Worm (Caenorhabditis elegans) whole organism, L1 larva: ENCODE results near the gene fis-1.

Experiments used
- jun-1 ChIP-seq: fragments of 150-350 bp; optimal IDR thresholded peaks from 2 replicates; lab custom pipeline; 2014; ENCODE audit warnings: missing biosample characterization, missing genetic modification reagents, missing genetic modification characterization
- lir-3 ChIP-seq: sonication (generic microtip); optimal IDR thresholded peaks from 2 replicates; lab custom pipeline; 2016; ENCODE audit warnings: mild to moderate bottlenecking, missing genetic modification characterization, moderate library complexity, missing compliant biosample characterization; ENCODE audit not compliant: poor library complexity
- nhr-28 ChIP-seq: fragments of 150-350 bp; optimal IDR thresholded peaks from 2 replicates; lab custom pipeline; 2014; ENCODE audit warnings: missing biosample characterization, missing genetic modification characterization

DNA sequence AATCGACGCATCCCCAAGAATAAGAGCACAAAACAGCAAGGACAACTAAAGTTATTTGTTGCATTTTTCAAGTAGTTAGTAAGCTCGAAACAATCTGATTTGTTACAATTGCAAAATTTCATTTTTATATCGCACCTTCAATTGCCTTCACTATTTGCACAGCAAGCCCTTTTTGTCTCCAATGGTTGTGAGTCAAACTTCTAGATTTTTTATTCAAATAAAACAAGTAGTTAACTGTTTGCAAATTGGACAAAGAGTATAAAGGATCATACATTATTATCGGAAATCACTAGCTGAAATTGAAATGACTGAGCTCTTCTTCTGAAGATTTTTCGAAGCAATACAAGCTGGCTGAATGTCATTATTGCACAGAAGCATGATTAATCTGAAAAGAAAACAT lies 2.1 kb upstream of the fis-1 start, which contains the start of gene F41G3.21:
- TF ChIP-seq lir-3 (tag; lab: Kevin White, UChicago) (no peak), jun-1 (tag; lab: Kevin White, UChicago) (no peak), nhr-28 (tag; lab: Kevin White, UChicago) (no peak)
